Fruit fly (Drosophila melanogaster) whole organism, larva: Measurements from ENCODE around the gene CG15019.

Experiments used
- noc ChIP-seq: fragments of 200-800 bp; sonication (Bioruptor generic); optimal IDR thresholded peaks from 3 replicates; lab custom pipeline; 2019; ENCODE audit warnings: missing biosample characterization, mild to moderate bottlenecking, missing genetic modification characterization, moderate library complexity

Gene CG15019

DNA sequence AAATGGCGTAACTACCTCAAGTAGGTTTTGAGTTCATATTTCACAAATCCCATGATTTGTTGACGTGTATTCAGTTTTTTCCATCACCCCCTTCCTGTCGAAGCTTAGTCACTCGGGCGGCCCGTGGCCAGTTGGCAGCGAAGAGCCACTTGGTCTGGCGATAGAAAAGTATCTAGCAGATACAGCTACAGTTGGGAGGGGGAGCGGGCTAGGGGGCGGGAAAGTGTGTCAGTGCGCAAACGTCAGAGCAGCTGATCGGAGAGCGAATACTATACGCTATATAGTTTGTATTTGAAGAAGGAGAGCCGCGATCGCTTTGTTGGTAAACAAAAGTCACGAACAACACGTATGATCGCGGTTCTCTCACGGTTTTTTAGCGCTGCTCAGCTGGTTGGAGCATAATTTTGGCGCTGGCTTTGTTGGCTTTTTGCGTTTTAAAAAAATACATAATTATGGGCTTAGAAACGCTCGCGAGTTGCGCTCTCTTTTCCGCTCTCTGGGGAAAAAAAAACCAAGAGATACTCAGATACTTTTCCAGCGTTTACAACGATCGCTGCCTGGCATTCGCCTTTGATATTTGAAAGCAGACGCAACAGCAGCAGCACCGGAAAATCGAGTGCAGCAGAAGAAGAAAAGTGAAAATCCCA is 8.1 kb upstream of the CG15019 start:
- no peak for TF ChIP-seq noc (tag; lab: Kevin White, UChicago)

dm6 chr3L:4412974-4413373 is 7.1 kb upstream of the CG15019 start:
- peak; percentile 42 for TF ChIP-seq noc (tag; lab: Kevin White, UChicago)

DNA sequence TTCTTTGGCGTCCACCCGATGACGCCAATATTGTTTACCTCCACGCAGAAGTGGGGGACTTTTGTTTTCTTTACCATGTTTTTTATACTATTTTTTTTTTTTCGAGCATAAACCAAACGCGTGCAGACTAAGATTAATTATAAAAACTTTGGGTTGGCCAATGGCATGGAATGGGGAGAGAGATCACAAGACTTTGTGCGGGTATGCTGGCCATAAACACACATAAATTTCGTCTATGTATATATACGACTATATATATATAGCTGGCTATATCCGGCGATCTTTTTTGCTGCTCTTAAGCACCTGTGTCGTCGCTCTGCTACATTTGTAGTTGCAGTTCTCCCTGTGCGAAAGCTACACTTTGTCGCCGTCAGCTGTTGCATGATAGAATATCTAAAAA is 6.1 kb upstream of the CG15019 start:
- no peak for TF ChIP-seq noc (tag; lab: Kevin White, UChicago)

DNA sequence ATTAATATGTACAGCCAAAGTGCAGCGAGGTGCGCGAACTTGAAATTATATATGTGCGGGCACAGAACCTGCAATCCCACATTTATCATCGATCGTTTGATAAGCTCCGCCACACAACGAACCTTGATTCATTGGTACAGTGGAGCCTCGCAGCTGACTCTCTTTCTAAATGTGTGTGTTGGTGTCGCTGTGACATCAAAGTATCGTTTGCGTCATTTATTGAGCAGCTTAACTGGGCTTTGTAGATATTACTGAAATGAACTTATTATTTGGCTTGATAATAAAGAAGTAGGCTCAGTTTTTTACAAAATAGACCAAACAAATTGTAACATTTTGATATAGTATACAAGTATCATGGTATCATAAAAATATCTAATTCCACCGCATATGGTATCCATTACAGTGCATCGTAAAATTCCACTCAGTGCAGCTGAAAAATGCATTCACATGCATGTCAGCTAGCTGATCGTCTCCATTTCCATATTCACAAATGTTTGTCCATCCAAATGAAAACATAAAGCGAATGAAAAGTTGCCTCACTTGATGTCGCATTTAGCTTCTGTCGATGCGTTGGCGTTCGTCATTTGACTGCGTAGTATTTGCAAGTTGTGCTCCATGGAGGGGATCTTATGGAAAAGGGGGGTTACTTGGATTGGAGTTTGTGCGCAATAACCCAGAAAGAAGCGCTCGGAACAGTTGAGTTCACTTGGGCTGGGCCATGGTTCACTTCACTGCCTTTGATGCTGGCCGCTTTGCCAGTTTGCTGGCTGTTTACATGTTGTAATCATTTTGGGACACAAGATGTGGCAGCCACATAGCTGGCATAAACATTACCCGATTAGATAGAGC is 5.4 kb upstream of the CG15019 start:
- TF ChIP-seq noc (tag; lab: Kevin White, UChicago) = no peak

DNA sequence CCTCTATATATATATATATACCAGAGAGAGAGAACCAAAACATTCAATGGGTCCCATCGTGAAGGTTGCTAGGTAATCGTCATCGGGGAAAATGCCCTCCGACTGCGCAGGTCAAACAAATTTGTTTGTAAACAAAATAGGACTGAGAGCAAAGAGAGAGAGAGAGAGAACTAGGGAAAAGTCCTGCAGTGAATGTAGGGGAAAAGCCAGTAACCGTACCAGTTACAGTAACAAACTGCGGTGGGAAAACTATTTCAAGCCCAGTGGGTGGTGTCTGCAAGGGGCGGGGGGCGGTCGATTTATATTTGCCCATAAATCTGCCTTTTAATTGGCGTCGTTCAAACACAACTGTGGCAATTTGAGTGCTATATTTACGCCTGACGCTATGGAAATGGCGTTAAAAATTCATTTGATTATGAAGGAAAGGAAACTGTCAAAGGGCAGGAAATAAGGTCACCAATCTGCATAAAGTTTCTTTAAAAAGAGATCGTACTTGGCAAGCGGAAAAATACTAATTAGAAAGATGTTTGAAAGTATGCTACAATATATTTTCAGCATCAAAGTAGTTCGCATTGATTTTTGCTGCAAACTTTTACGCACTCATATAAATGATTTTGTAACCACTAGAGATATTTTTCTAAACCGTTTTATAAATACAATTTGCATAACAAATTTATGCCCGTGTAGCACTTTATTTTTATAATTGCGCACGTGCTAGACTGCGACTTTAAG is 4.2 kb upstream of the CG15019 start:
- no peak for TF ChIP-seq noc (tag; lab: Kevin White, UChicago)

DNA sequence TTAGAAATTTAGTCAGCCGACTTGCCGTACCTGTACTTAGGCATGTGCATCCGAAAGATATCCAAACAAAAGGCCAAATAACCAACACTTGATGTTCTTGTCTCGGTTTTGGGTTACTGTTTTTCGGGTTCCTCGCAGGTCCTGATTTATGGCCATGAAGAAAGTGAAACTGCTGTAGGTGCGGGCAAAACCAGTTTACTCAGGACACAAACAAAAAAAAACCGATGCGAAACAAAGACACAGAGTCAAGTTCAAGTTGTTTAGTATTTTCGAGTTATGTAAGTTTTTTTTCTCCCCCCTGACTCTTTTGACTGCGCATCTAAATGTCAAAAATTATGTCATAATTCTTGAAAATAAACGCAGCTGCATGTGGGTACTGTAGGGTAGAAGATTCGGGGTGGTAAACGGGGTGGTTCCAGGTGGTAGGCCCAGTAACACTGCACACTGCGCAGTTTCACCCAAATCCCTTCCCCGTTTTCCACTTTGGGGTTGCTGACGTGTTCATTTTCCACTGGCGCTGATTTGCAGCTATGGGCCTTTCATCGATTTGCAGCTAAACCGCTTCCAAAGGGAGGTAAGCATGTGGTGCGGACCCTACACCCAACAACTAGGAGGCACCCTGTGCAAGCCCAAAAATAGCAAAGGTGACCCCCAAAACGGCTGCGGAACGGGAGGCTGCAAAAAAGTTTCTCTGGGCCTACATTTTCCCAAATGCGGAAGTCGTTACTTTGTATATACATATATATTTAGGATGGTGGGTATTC is 3.5 kb upstream of the CG15019 start:
- TF ChIP-seq noc (tag; lab: Kevin White, UChicago) = no peak

DNA sequence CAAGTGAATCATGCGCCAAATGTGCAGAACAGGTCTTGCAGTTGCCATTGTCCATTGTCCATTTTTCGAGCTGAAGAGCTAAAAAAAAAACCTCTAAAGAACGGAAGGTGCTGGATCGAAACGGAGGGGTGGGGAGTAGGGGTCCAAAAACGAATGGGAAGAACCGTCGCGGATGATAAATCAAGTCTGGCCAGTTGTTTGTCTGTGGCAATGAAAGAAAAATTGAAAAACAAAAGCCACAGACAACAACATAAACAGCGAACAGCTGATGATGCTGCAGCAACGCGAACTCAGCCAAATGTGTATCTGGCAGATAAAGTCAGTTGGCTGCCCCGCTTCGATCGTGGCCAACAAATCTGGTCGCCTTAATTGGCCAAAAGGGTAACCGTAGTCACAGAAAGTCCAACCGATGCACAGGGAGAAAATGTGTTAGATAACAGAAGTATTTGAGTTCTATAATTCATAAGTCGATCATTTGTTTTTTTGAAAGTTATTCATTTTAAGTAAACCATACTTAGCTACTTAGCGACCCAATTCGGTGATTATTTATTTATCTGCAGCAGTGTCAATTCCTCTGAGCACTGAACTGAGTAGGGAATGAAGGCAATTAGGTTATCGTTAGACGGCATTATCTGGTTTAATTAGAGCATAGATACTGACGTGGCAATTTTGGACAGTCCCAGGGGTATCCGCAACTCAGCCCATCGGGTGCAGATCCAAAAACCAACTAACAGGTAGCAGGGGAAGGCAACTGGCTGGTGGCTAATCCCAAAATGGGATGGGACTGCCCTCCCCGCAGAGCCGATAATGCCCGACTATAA is 2.7 kb upstream of the CG15019 start:
- TF ChIP-seq noc (tag; lab: Kevin White, UChicago) = no peak

DNA sequence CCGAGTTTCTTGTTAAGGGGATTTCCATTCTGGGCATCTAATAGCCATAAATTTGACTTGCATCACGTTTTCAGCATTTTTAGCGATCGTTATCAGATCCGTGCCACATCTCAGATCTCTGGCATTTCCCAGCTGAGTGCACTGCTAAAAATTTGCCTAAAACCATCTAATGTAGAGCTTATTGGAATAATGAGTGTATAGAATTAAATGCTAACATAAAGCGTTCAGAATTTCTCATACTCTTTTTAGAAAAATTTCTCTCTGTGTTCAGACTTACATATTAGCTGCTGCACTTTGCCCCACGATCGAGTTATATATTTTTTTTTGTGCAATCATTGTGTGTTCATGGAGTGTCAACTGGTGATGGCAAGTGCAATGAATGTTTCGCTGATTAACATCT is 1.9 kb upstream of the CG15019 start:
- TF ChIP-seq noc (tag; lab: Kevin White, UChicago) = no peak

dm6 chr3L:4406653-4407257 is 896 bp upstream of the CG15019 start, which contains the start of gene TP53INP:
TP53INP (plus strand) TSS chr3L:4406943.
- TF ChIP-seq noc (tag; lab: Kevin White, UChicago) = peak; percentile 86

DNA sequence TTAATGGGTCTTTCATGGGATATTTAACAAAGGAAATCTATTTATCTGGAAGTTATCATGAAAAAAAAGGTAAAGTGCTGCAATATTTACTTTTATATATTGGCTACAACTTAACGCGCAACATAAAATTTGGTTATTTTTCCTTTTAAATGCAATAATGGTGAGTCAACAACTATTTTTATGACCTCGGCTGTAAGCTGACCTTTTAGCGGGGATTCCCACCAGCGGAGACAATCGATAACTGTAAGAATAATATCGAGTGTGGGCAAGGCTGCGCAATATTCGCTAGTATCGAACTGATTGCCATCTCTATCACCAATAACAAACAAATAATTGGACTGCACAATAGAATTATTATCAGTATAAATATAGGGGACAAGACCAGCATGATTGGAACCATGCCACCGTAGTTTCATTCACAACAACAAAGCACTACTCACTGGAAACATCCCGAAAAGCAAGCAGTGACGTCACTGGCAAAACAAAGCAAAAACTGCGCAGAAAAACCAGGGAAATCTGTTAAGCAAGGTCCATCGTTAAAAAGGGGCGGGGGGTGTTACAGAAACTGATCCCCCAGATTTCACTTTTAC is 2.6 kb downstream of the CG15019 start, which contains the start of gene Syx17:
Syx17 (plus strand) TSS at position 308 of the 590 bp plus-strand sequence.
- no peak for TF ChIP-seq noc (tag; lab: Kevin White, UChicago)

dm6 chr3L:4401241-4401640 is 4.6 kb downstream of the CG15019 start:
- TF ChIP-seq noc (tag; lab: Kevin White, UChicago) = no peak

DNA sequence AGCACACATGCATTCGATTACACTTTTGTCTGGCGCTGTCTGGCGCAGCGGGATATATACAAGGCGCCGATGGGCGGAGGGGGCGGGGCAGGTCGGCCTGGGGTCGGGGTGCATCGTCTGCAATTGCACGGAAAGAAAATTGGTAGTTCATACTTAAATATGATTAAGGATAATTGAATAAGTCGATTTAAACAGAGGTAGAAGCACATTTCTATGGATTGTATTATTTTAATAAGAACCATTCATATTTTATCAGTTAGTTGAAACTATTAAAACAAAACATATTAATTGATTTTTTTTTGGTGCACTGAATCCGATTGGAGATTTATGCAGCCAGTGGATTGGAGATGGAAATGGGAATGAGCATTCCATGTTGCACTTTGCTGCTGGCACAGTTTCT is 6.0 kb downstream of the CG15019 start:
- no peak for TF ChIP-seq noc (tag; lab: Kevin White, UChicago)

- TF ChIP-seq noc (tag; lab: Kevin White, UChicago) = no peak
Observed at dm6 chr3L:4397874-4398273, 8.0 kb downstream of the CG15019 start.

dm6 chr3L:4397137-4397536 is 8.7 kb downstream of the CG15019 start:
- no peak for TF ChIP-seq noc (tag; lab: Kevin White, UChicago)
